Fruit fly (Drosophila melanogaster): ENCODE results near the gene glob3.
A peak's percentile ranks its signal among the peaks of the same experiment; 100 is the strongest.

glob3 gene

dm6 chr3R:5794267-5795089 lies 35.4 kb upstream of the glob3 start, which contains the start of the genes PSMG1 and CG10979:
TSS of gene PSMG1 (minus strand) at chr3R:5794317.
TSS of gene CG10979 (plus strand) at chr3R:5794705.
- no peak for TF ChIP-seq CG33017 (tag; optimal IDR thresholded peaks at IDR 0.05)
- no peak for TF ChIP-seq pad (GFP tag; optimal IDR thresholded peaks at IDR 0.05)
- TF ChIP-seq CG1620 (GFP tag; optimal IDR thresholded peaks at IDR 0.05), result no peak
- no peak for TF ChIP-seq kay (GFP tag; ENCODE audit: borderline replicate concordance)
- no peak for TF ChIP-seq ovo (GFP tag; optimal IDR thresholded peaks at IDR 0.05)
- no peak for TF ChIP-seq toe (GFP tag; optimal IDR thresholded peaks at IDR 0.05)
- no peak for TF ChIP-seq CG12768 (GFP tag; optimal IDR thresholded peaks at IDR 0.05)
- TF ChIP-seq cnc (optimal IDR thresholded peaks at IDR 0.05), result no peak
- no peak for TF ChIP-seq bab1 (GFP tag; optimal IDR thresholded peaks at IDR 0.05)
- TF ChIP-seq Clk (GFP tag; optimal IDR thresholded peaks at IDR 0.05), result no peak
- no peak for TF ChIP-seq tj (GFP tag; optimal IDR thresholded peaks at IDR 0.05)
- no peak for TF ChIP-seq CG5204 (GFP tag; optimal IDR thresholded peaks at IDR 0.05)
- TF ChIP-seq Mnt (GFP tag; optimal IDR thresholded peaks at IDR 0.05), result no peak
- no peak for TF ChIP-seq Hr96 (GFP tag; optimal IDR thresholded peaks at IDR 0.05)
- no peak for TF ChIP-seq cic (GFP tag; optimal IDR thresholded peaks at IDR 0.05)
- no peak for TF ChIP-seq CG14711 (tag; optimal IDR thresholded peaks at IDR 0.05)
- no peak for TF ChIP-seq CG7101 (tag; optimal IDR thresholded peaks at IDR 0.05)
- no peak for TF ChIP-seq CG11617 (GFP tag; optimal IDR thresholded peaks at IDR 0.05)
- TF ChIP-seq Crg-1 (GFP tag; optimal IDR thresholded peaks at IDR 0.05), result no peak

- no peak for TF ChIP-seq CG14711 (tag; optimal IDR thresholded peaks at IDR 0.05)
- TF ChIP-seq cnc (optimal IDR thresholded peaks at IDR 0.05), result no peak
- TF ChIP-seq Crg-1 (GFP tag; optimal IDR thresholded peaks at IDR 0.05), result no peak
- no peak for TF ChIP-seq pad (GFP tag; optimal IDR thresholded peaks at IDR 0.05)
- no peak for TF ChIP-seq Hr96 (GFP tag; optimal IDR thresholded peaks at IDR 0.05)
- TF ChIP-seq Mnt (GFP tag; optimal IDR thresholded peaks at IDR 0.05), result no peak
- no peak for TF ChIP-seq kay (GFP tag; ENCODE audit: borderline replicate concordance)
- no peak for TF ChIP-seq CG33017 (tag; optimal IDR thresholded peaks at IDR 0.05)
- TF ChIP-seq CG5204 (GFP tag; optimal IDR thresholded peaks at IDR 0.05), result no peak
- TF ChIP-seq tj (GFP tag; optimal IDR thresholded peaks at IDR 0.05), result no peak
- TF ChIP-seq CG1620 (GFP tag; optimal IDR thresholded peaks at IDR 0.05), result no peak
These were observed 32.2 kb upstream of the glob3 start for dm6 chr3R:5797709-5798108.

dm6 chr3R:5801703-5802436 lies 28.0 kb upstream of the glob3 start, which contains the start of gene CG11000:
TSS of gene CG11000 (plus strand) at chr3R:5802328.
- no peak for TF ChIP-seq CG1620 (GFP tag; optimal IDR thresholded peaks at IDR 0.05)
- TF ChIP-seq cic (GFP tag; optimal IDR thresholded peaks at IDR 0.05), result peak; percentile 6

- TF ChIP-seq cnc (optimal IDR thresholded peaks at IDR 0.05) (no peak), bab1 (GFP tag; optimal IDR thresholded peaks at IDR 0.05) (no peak), toe (GFP tag; optimal IDR thresholded peaks at IDR 0.05) (no peak), cic (GFP tag; optimal IDR thresholded peaks at IDR 0.05) (no peak)
These were observed 16.7 kb upstream of the glob3 start, which contains the start of gene CG42675 for dm6 chr3R:5813157-5813659. TSS of gene CG42675 (plus strand) at chr3R:5813609.

- TF ChIP-seq kay (GFP tag; ENCODE audit: borderline replicate concordance), result peak; percentile 86
- no peak for TF ChIP-seq Clk (GFP tag; optimal IDR thresholded peaks at IDR 0.05)
- no peak for TF ChIP-seq CG11617 (GFP tag; optimal IDR thresholded peaks at IDR 0.05)
These were observed 8.6 kb upstream of the glob3 start, which contains the start of gene Hpr1 for dm6 chr3R:5821243-5821642. TSS of gene Hpr1 (minus strand) at chr3R:5821440.

dm6 chr3R:5821750-5822149 lies 8.1 kb upstream of the glob3 start, which contains the start of gene CG46303:
TSS of gene CG46303 (plus strand) at chr3R:5821972.
- TF ChIP-seq CG11617 (GFP tag; optimal IDR thresholded peaks at IDR 0.05), result no peak
- TF ChIP-seq tj (GFP tag; optimal IDR thresholded peaks at IDR 0.05), result no peak
- no peak for TF ChIP-seq ovo (GFP tag; optimal IDR thresholded peaks at IDR 0.05)
- TF ChIP-seq Crg-1 (GFP tag; optimal IDR thresholded peaks at IDR 0.05), result no peak
- no peak for TF ChIP-seq CG14711 (tag; optimal IDR thresholded peaks at IDR 0.05)
- no peak for TF ChIP-seq cnc (optimal IDR thresholded peaks at IDR 0.05)
- no peak for TF ChIP-seq CG7045 (GFP tag; optimal IDR thresholded peaks at IDR 0.05)

- TF ChIP-seq CG14711 (tag; optimal IDR thresholded peaks at IDR 0.05), result peak; percentile 66
- TF ChIP-seq CG7045 (GFP tag; optimal IDR thresholded peaks at IDR 0.05), result peak; percentile 60
- TF ChIP-seq CG7101 (tag; optimal IDR thresholded peaks at IDR 0.05), result peak; percentile 73
- TF ChIP-seq CG11617 (GFP tag; optimal IDR thresholded peaks at IDR 0.05), result peak; percentile 74
- peak; percentile 54 for TF ChIP-seq CG33017 (tag; optimal IDR thresholded peaks at IDR 0.05)
- peak; percentile 40 for TF ChIP-seq Hr96 (GFP tag; optimal IDR thresholded peaks at IDR 0.05)
- TF ChIP-seq tj (GFP tag; optimal IDR thresholded peaks at IDR 0.05), result peak; percentile 62
- peak; percentile 69 for TF ChIP-seq toe (GFP tag; optimal IDR thresholded peaks at IDR 0.05)
- peak; percentile 36 for TF ChIP-seq Clk (GFP tag; optimal IDR thresholded peaks at IDR 0.05)
- TF ChIP-seq CG5204 (GFP tag; optimal IDR thresholded peaks at IDR 0.05), result peak; percentile 64
- peak; percentile 72 for TF ChIP-seq CG1620 (GFP tag; optimal IDR thresholded peaks at IDR 0.05)
- no peak for TF ChIP-seq cnc (optimal IDR thresholded peaks at IDR 0.05)
- peak; percentile 57 for TF ChIP-seq ovo (GFP tag; optimal IDR thresholded peaks at IDR 0.05)
- peak; percentile 55 for TF ChIP-seq Crg-1 (GFP tag; optimal IDR thresholded peaks at IDR 0.05)
- TF ChIP-seq cic (GFP tag; optimal IDR thresholded peaks at IDR 0.05), result peak; percentile 20
- peak; percentile 63 for TF ChIP-seq pad (GFP tag; optimal IDR thresholded peaks at IDR 0.05)
- peak; percentile 64 for TF ChIP-seq bab1 (GFP tag; optimal IDR thresholded peaks at IDR 0.05)
- TF ChIP-seq CG12768 (GFP tag; optimal IDR thresholded peaks at IDR 0.05), result peak; percentile 42
- peak; percentile 96 for TF ChIP-seq kay (GFP tag; ENCODE audit: borderline replicate concordance)
- peak; percentile 74 for TF ChIP-seq Mnt (GFP tag; optimal IDR thresholded peaks at IDR 0.05)
These were observed 5.4 kb upstream of the glob3 start, which contains the start of the genes Sec20 and dgrn for dm6 chr3R:5824456-5824855. TSS of gene Sec20 (minus strand) at chr3R:5824532. TSS of gene dgrn (plus strand) at chr3R:5824615.
